In the genomic region with DNA sequence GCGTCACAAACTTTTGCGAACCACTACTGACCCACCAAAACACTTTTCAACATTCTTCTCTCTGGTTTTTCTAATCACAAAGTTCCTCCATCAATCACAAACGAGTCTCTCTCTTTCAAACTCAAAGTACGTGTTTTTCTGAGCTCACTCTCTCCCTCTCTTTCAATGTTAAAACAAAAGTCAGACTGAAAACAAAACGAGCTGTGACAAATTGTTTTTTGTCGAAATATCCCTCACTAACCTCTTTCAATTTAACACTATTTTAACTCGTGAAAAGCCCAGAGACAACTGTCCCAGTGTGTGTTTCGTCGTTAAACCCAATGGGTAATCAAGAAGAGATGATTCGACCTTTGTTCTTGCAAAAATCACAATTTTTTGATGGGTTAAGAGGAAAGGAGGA, we compare ENCODE assay signal across 4 worm cellular contexts.
TF ChIP-seq lines count a peak whose summit lies in the region.

No protein-coding gene starts in this region.

TF ChIP-seq in whole organism, L1 larva, 84 proteins besides CTCF, POLR2A, EP300 and RAD21 (continued from another document and continues in another):
- TF ChIP-seq mep-1 (tag; optimal IDR thresholded peaks at IDR 0.05; lab: Kevin White, UChicago) (peak; percentile 18), C16A3.4 (tag; optimal IDR thresholded peaks at IDR 0.05; lab: Kevin White, UChicago) (peak; percentile 32), nhr-71 (tag; optimal IDR thresholded peaks at IDR 0.05; lab: Kevin White, UChicago) (peak; percentile 93), ceh-88 (GFP tag; IDR thresholded peaks at IDR 0.05; lab: Robert Waterston, UW) (no peak), ztf-4 (tag; optimal IDR thresholded peaks at IDR 0.05; lab: Kevin White, UChicago) (peak; percentile 39), pqm-1 (tag; optimal IDR thresholded peaks at IDR 0.05; lab: Kevin White, UChicago) (no peak), lin-39 (tag; optimal IDR thresholded peaks at IDR 0.05; lab: Kevin White, UChicago) (peak; percentile 86), nhr-77 (tag; optimal IDR thresholded peaks at IDR 0.05; lab: Kevin White, UChicago) (no peak), grh-1 (GFP tag; IDR thresholded peaks at IDR 0.05; lab: Robert Waterston, UW) (no peak), efl-1 (optimal IDR thresholded peaks at IDR 0.05; lab: Kevin White, UChicago) (peak; percentile 11 to 35), efl-1 (GFP tag; optimal IDR thresholded peaks at IDR 0.05 in 1 of 2; lab: Kevin White, UChicago) (no peak), lin-14 (GFP tag; optimal IDR thresholded peaks at IDR 0.05; lab: Kevin White, UChicago) (peak; percentile 88), nhr-11 (tag; optimal IDR thresholded peaks at IDR 0.05; lab: Kevin White, UChicago) (no peak), sox-4 (tag; optimal IDR thresholded peaks at IDR 0.05; lab: Kevin White, UChicago) (no peak), nhr-20 (tag; optimal IDR thresholded peaks at IDR 0.05; lab: Kevin White, UChicago) (peak; percentile 52), lin-15B (tag; optimal IDR thresholded peaks at IDR 0.05; lab: Kevin White, UChicago) (no peak), C04F5.9 (tag; optimal IDR thresholded peaks at IDR 0.05; lab: Kevin White, UChicago) (peak; percentile 75), fkh-4 (tag; optimal IDR thresholded peaks at IDR 0.05; lab: Kevin White, UChicago; ENCODE audit: borderline replicate concordance) (peak; percentile 3), mef-2 (tag; optimal IDR thresholded peaks at IDR 0.05; lab: Kevin White, UChicago) (peak; percentile 61), nhr-19 (GFP tag; conservative IDR thresholded peaks at IDR 0.05; lab: Robert Waterston, UW) (peak; percentile 84), xbp-1 (tag; optimal IDR thresholded peaks at IDR 0.05; lab: Kevin White, UChicago) (peak; percentile 30), egl-27 (tag; optimal IDR thresholded peaks at IDR 0.05; lab: Kevin White, UChicago) (no peak), hlh-17 (GFP tag; optimal IDR thresholded peaks at IDR 0.05; lab: Kevin White, UChicago; ENCODE audit: borderline replicate concordance) (no peak), nhr-237 (tag; optimal IDR thresholded peaks at IDR 0.05; lab: Kevin White, UChicago) (no peak), swsn-7 (tag; optimal IDR thresholded peaks at IDR 0.05; lab: Kevin White, UChicago) (peak; percentile 43), lsy-2 (tag; optimal IDR thresholded peaks at IDR 0.05; lab: Kevin White, UChicago) (peak; percentile 63 to 89), sup-37 (GFP tag; optimal IDR thresholded peaks at IDR 0.05; lab: Kevin White, UChicago) (peak; percentile 16), elt-2 (tag; optimal IDR thresholded peaks at IDR 0.05; lab: Kevin White, UChicago) (no peak), aly-2 (tag; optimal IDR thresholded peaks at IDR 0.05; lab: Kevin White, UChicago) (no peak), tbx-2 (tag; optimal IDR thresholded peaks at IDR 0.05; lab: Kevin White, UChicago) (peak; percentile 57), skn-1 (tag; optimal IDR thresholded peaks at IDR 0.05; lab: Kevin White, UChicago) (no peak), lin-13 (GFP tag; optimal IDR thresholded peaks at IDR 0.05; lab: Kevin White, UChicago) (no peak)

TF ChIP-seq in whole organism, L2 larva, 48 proteins besides CTCF, POLR2A, EP300 and RAD21 (continued from another document):
- peak; percentile 70 for TF ChIP-seq C34F6.9 (tag; optimal IDR thresholded peaks at IDR 0.05; lab: Kevin White, UChicago)
- TF ChIP-seq mab-5 (tag; optimal IDR thresholded peaks at IDR 0.05; lab: Kevin White, UChicago): peak; percentile 55
- TF ChIP-seq nhr-23 (tag; optimal IDR thresholded peaks at IDR 0.05; lab: Kevin White, UChicago): no peak
- no peak for TF ChIP-seq ZK546.5 (tag; optimal IDR thresholded peaks at IDR 0.05; lab: Kevin White, UChicago)
- no peak for TF ChIP-seq nhr-21 (tag; optimal IDR thresholded peaks at IDR 0.05; lab: Kevin White, UChicago)
- TF ChIP-seq egl-27 (tag; optimal IDR thresholded peaks at IDR 0.05; lab: Kevin White, UChicago): peak; percentile 13
- TF ChIP-seq ama-1 (optimal IDR thresholded peaks at IDR 0.05; lab: Kevin White, UChicago): no peak
- no peak for TF ChIP-seq nhr-77 (tag; optimal IDR thresholded peaks at IDR 0.05; lab: Kevin White, UChicago)
- TF ChIP-seq Y55F3AM.14 (GFP tag; optimal IDR thresholded peaks at IDR 0.05; lab: Kevin White, UChicago): no peak
- no peak for TF ChIP-seq ceh-16 (tag; optimal IDR thresholded peaks at IDR 0.05; lab: Kevin White, UChicago)
- TF ChIP-seq unc-39 (tag; optimal IDR thresholded peaks at IDR 0.05; lab: Kevin White, UChicago): no peak
- no peak for TF ChIP-seq sma-3 (GFP tag; optimal IDR thresholded peaks at IDR 0.05; lab: Kevin White, UChicago)
- peak; percentile 74 for TF ChIP-seq sma-9 (GFP tag; optimal IDR thresholded peaks at IDR 0.05; lab: Kevin White, UChicago)
- no peak for TF ChIP-seq sma-9 (tag; optimal IDR thresholded peaks at IDR 0.05; lab: Kevin White, UChicago)
- no peak for TF ChIP-seq zag-1 (tag; optimal IDR thresholded peaks at IDR 0.05; lab: Kevin White, UChicago)
- TF ChIP-seq nhr-6 (tag; optimal IDR thresholded peaks at IDR 0.05; lab: Kevin White, UChicago): peak; percentile 60
- TF ChIP-seq nhr-237 (tag; optimal IDR thresholded peaks at IDR 0.05; lab: Kevin White, UChicago): no peak
- no peak for TF ChIP-seq dmd-4 (tag; optimal IDR thresholded peaks at IDR 0.05; lab: Kevin White, UChicago)
- TF ChIP-seq sem-4 (tag; optimal IDR thresholded peaks at IDR 0.05; lab: Kevin White, UChicago): peak; percentile 40
- TF ChIP-seq nhr-129 (tag; optimal IDR thresholded peaks at IDR 0.05; lab: Kevin White, UChicago): peak; percentile 82
- peak in 1 of 2 experiments; percentile 78 for TF ChIP-seq lsy-2 (tag; optimal IDR thresholded peaks at IDR 0.05; lab: Kevin White, UChicago)
- TF ChIP-seq aly-2 (tag; optimal IDR thresholded peaks at IDR 0.05; lab: Kevin White, UChicago): no peak
- TF ChIP-seq blmp-1 (tag; optimal IDR thresholded peaks at IDR 0.05; lab: Kevin White, UChicago; ENCODE audit: insufficient read depth): no peak
- no peak for TF ChIP-seq snpc-4 (tag; optimal IDR thresholded peaks at IDR 0.05; lab: Kevin White, UChicago)
- TF ChIP-seq nhr-12 (tag; optimal IDR thresholded peaks at IDR 0.05; lab: Kevin White, UChicago): no peak
- no peak for TF ChIP-seq nhr-25 (tag; optimal IDR thresholded peaks at IDR 0.05; lab: Kevin White, UChicago)
- no peak for TF ChIP-seq nhr-10 (tag; optimal IDR thresholded peaks at IDR 0.05; lab: Kevin White, UChicago)
- no peak for TF ChIP-seq elt-3 (tag; optimal IDR thresholded peaks at IDR 0.05; lab: Kevin White, UChicago)
- TF ChIP-seq crh-2 (tag; optimal IDR thresholded peaks at IDR 0.05; lab: Kevin White, UChicago): no peak

TF ChIP-seq in whole organism, L3 larva, 47 proteins besides CTCF, POLR2A, EP300 and RAD21 (continued from another document):
- TF ChIP-seq mml-1 (tag; optimal IDR thresholded peaks at IDR 0.05; lab: Kevin White, UChicago): no peak
- no peak for TF ChIP-seq ama-1 (optimal IDR thresholded peaks at IDR 0.05; lab: Kevin White, UChicago)
- TF ChIP-seq egl-27 (tag; optimal IDR thresholded peaks at IDR 0.05; lab: Kevin White, UChicago): no peak
- TF ChIP-seq aly-2 (tag; optimal IDR thresholded peaks at IDR 0.05; lab: Kevin White, UChicago): no peak
- TF ChIP-seq pqm-1 (tag; optimal IDR thresholded peaks at IDR 0.05; lab: Kevin White, UChicago): peak; percentile 2
- no peak for TF ChIP-seq unc-39 (tag; optimal IDR thresholded peaks at IDR 0.05; lab: Kevin White, UChicago)
- no peak for TF ChIP-seq R02D3.7 (tag; optimal IDR thresholded peaks at IDR 0.05; lab: Kevin White, UChicago)
- TF ChIP-seq ceh-16 (tag; optimal IDR thresholded peaks at IDR 0.05; lab: Kevin White, UChicago): no peak
- no peak for TF ChIP-seq ztf-11 (tag; optimal IDR thresholded peaks at IDR 0.05; lab: Kevin White, UChicago)
- TF ChIP-seq elt-3 (tag; optimal IDR thresholded peaks at IDR 0.05; lab: Kevin White, UChicago): no peak
- no peak for TF ChIP-seq pha-4 (tag; optimal IDR thresholded peaks at IDR 0.05; lab: Kevin White, UChicago)
- no peak for TF ChIP-seq daf-12 (tag; optimal IDR thresholded peaks at IDR 0.05; lab: Kevin White, UChicago)
- no peak for TF ChIP-seq nhr-77 (tag; optimal IDR thresholded peaks at IDR 0.05; lab: Kevin White, UChicago)
- no peak for TF ChIP-seq nhr-25 (tag; optimal IDR thresholded peaks at IDR 0.05; lab: Kevin White, UChicago)
- TF ChIP-seq ceh-28 (tag; optimal IDR thresholded peaks at IDR 0.05; lab: Kevin White, UChicago): no peak
- TF ChIP-seq snpc-4 (tag; optimal IDR thresholded peaks at IDR 0.05; lab: Kevin White, UChicago): no peak
- no peak for TF ChIP-seq zag-1 (tag; optimal IDR thresholded peaks at IDR 0.05; lab: Kevin White, UChicago)
- no peak for TF ChIP-seq tbx-2 (tag; optimal IDR thresholded peaks at IDR 0.05; lab: Kevin White, UChicago)
- peak; percentile 44 for TF ChIP-seq unc-62 (GFP tag; optimal IDR thresholded peaks at IDR 0.05; lab: Kevin White, UChicago)
- TF ChIP-seq eor-1 (tag; optimal IDR thresholded peaks at IDR 0.05; lab: Kevin White, UChicago): no peak
- no peak for TF ChIP-seq elt-1 (tag; optimal IDR thresholded peaks at IDR 0.05; lab: Kevin White, UChicago)
- no peak for TF ChIP-seq sea-2 (GFP tag; optimal IDR thresholded peaks at IDR 0.05; lab: Kevin White, UChicago)
- no peak for TF ChIP-seq nhr-67 (tag; optimal IDR thresholded peaks at IDR 0.05; lab: Kevin White, UChicago)
- no peak for TF ChIP-seq nhr-28 (tag; optimal IDR thresholded peaks at IDR 0.05; lab: Kevin White, UChicago)
- no peak for TF ChIP-seq nhr-237 (tag; optimal IDR thresholded peaks at IDR 0.05; lab: Kevin White, UChicago)
- TF ChIP-seq hmg-11 (tag; optimal IDR thresholded peaks at IDR 0.05; lab: Kevin White, UChicago): no peak
- no peak for TF ChIP-seq elt-2 (tag; optimal IDR thresholded peaks at IDR 0.05; lab: Kevin White, UChicago)
- TF ChIP-seq nhr-23 (tag; optimal IDR thresholded peaks at IDR 0.05; lab: Kevin White, UChicago): no peak
- no peak for TF ChIP-seq jun-1 (tag; optimal IDR thresholded peaks at IDR 0.05; lab: Kevin White, UChicago)
- peak; percentile 92 for TF ChIP-seq lin-39 (tag; optimal IDR thresholded peaks at IDR 0.05; lab: Kevin White, UChicago)
- TF ChIP-seq nhr-12 (tag; optimal IDR thresholded peaks at IDR 0.05; lab: Kevin White, UChicago): no peak
- no peak for TF ChIP-seq nhr-76 (tag; optimal IDR thresholded peaks at IDR 0.05; lab: Kevin White, UChicago)

TF ChIP-seq in whole organism, L4 larva, 104 proteins besides CTCF, POLR2A, EP300 and RAD21 (continued from another document):
- TF ChIP-seq nhr-11 (tag; optimal IDR thresholded peaks at IDR 0.05; lab: Kevin White, UChicago) (peak; percentile 80), unc-130 (GFP tag; optimal IDR thresholded peaks at IDR 0.05; lab: Kevin White, UChicago) (no peak), ceh-44 (GFP tag; IDR thresholded peaks at IDR 0.05; lab: Robert Waterston, UW) (no peak), ctbp-1 (GFP tag; IDR thresholded peaks at IDR 0.05; lab: Robert Waterston, UW) (no peak), lin-29 (GFP tag; IDR thresholded peaks at IDR 0.05; lab: Robert Waterston, UW) (no peak), dmd-9 (GFP tag; IDR thresholded peaks at IDR 0.05; lab: Robert Waterston, UW) (no peak), hif-1 (tag; optimal IDR thresholded peaks at IDR 0.05; lab: Kevin White, UChicago) (peak in 1 of 2 experiments; percentile 8), snpc-1.2 (GFP tag; IDR thresholded peaks at IDR 0.05; lab: Robert Waterston, UW) (no peak), cey-2 (tag; optimal IDR thresholded peaks at IDR 0.05; lab: Kevin White, UChicago; ENCODE audit: borderline replicate concordance, insufficient read depth) (no peak), nhr-42 (GFP tag; IDR thresholded peaks at IDR 0.05; lab: Robert Waterston, UW) (no peak), lsy-2 (tag; optimal IDR thresholded peaks at IDR 0.05; lab: Kevin White, UChicago) (peak in 1 of 2 experiments; percentile 59), ceh-62 (tag; optimal IDR thresholded peaks at IDR 0.05; lab: Kevin White, UChicago) (no peak), saeg-2 (GFP tag; IDR thresholded peaks at IDR 0.05; lab: Robert Waterston, UW) (no peak), mxl-3 (GFP tag; optimal IDR thresholded peaks at IDR 0.05; lab: Kevin White, UChicago) (no peak), skn-1 (tag; optimal IDR thresholded peaks at IDR 0.05; lab: Kevin White, UChicago) (no peak), zag-1 (tag; optimal IDR thresholded peaks at IDR 0.05; lab: Kevin White, UChicago) (no peak), nhr-6 (tag; optimal IDR thresholded peaks at IDR 0.05; lab: Kevin White, UChicago) (no peak), R02D3.7 (tag; optimal IDR thresholded peaks at IDR 0.05; lab: Kevin White, UChicago) (no peak), daf-19 (GFP tag; conservative IDR thresholded peaks at IDR 0.05; lab: Robert Waterston, UW) (no peak), jun-1 (tag; optimal IDR thresholded peaks at IDR 0.05; lab: Kevin White, UChicago) (no peak), hlh-11 (tag; optimal IDR thresholded peaks at IDR 0.05; lab: Kevin White, UChicago) (peak; percentile 52), nhr-111 (GFP tag; optimal IDR thresholded peaks at IDR 0.05; lab: Kevin White, UChicago) (no peak), Y75B8A.6 (GFP tag; IDR thresholded peaks at IDR 0.05; lab: Robert Waterston, UW) (no peak), nhr-28 (tag; optimal IDR thresholded peaks at IDR 0.05; lab: Kevin White, UChicago) (no peak), pha-4 (GFP tag; IDR thresholded peaks at IDR 0.05; lab: Robert Waterston, UW) (no peak), pha-4 (tag; optimal IDR thresholded peaks at IDR 0.05; lab: Kevin White, UChicago) (no peak), lin-15B (tag; optimal IDR thresholded peaks at IDR 0.05; lab: Kevin White, UChicago) (no peak), daf-16 (GFP tag; optimal IDR thresholded peaks at IDR 0.05; lab: Kevin White, UChicago) (peak in 1 of 2 experiments; percentile 91), daf-16 (tag; optimal IDR thresholded peaks at IDR 0.05; lab: Kevin White, UChicago) (no peak), lin-38 (GFP tag; IDR thresholded peaks at IDR 0.05; lab: Robert Waterston, UW) (no peak), aha-1 (tag; lab: Kevin White, UChicago) (peak; percentile 90), nhr-102 (tag; optimal IDR thresholded peaks at IDR 0.05; lab: Kevin White, UChicago) (no peak), Y105C5A.15 (GFP tag; IDR thresholded peaks at IDR 0.05; lab: Robert Waterston, UW) (no peak), T20F7.1 (GFP tag; optimal IDR thresholded peaks at IDR 0.05; lab: Kevin White, UChicago) (no peak), zfp-3 (GFP tag; conservative IDR thresholded peaks at IDR 0.05; lab: Robert Waterston, UW) (no peak), snpc-4 (tag; optimal IDR thresholded peaks at IDR 0.05; lab: Kevin White, UChicago) (no peak), vab-7 (GFP tag; IDR thresholded peaks at IDR 0.05; lab: Robert Waterston, UW) (no peak), dve-1 (tag; optimal IDR thresholded peaks at IDR 0.05; lab: Kevin White, UChicago; ENCODE audit: insufficient read depth) (peak; percentile 3), nhr-237 (tag; optimal IDR thresholded peaks at IDR 0.05; lab: Kevin White, UChicago) (no peak), ceh-20 (GFP tag; IDR thresholded peaks at IDR 0.05; lab: Robert Waterston, UW) (peak; percentile 72; the same call in 1 of the 2 replicates), dmd-6 (GFP tag; IDR thresholded peaks at IDR 0.05; lab: Robert Waterston, UW) (no peak), zfp-2 (tag; optimal IDR thresholded peaks at IDR 0.05; lab: Kevin White, UChicago) (no peak), mdt-29 (GFP tag; IDR thresholded peaks at IDR 0.05; lab: Robert Waterston, UW) (no peak), arid-1 (GFP tag; conservative IDR thresholded peaks at IDR 0.05; lab: Robert Waterston, UW) (no peak), attf-4 (tag; optimal IDR thresholded peaks at IDR 0.05; lab: Kevin White, UChicago) (no peak), F10B5.3 (tag; optimal IDR thresholded peaks at IDR 0.05; lab: Kevin White, UChicago) (no peak), nhr-10 (tag; optimal IDR thresholded peaks at IDR 0.05; lab: Kevin White, UChicago) (no peak), unc-62 (GFP tag; optimal IDR thresholded peaks at IDR 0.05 in 1 of 2; lab: Kevin White, UChicago) (peak in 1 of 2 experiments; percentile 95), unc-62 (tag; optimal IDR thresholded peaks at IDR 0.05; lab: Kevin White, UChicago) (no peak)
